Fruit fly (Drosophila melanogaster): ENCODE results near the gene CG17328.
A peak's percentile ranks its signal among the peaks of the same experiment; 100 is the strongest.

- TF ChIP-seq CG1602 (GFP tag; optimal IDR thresholded peaks at IDR 0.05) (no peak), sens-2 (GFP tag; IDR thresholded peaks at IDR 0.05) (no peak), CG7556 (GFP tag; optimal IDR thresholded peaks at IDR 0.05) (peak; percentile 2), abd-A (tag; optimal IDR thresholded peaks at IDR 0.05) (no peak), Doc2 (GFP tag; IDR thresholded peaks at IDR 0.05) (no peak), CG8478 (optimal IDR thresholded peaks at IDR 0.05) (no peak), CG42726 (GFP tag; IDR thresholded peaks at IDR 0.05; ENCODE audit: partially characterized antibody) (no peak), NC2α (GFP tag; optimal IDR thresholded peaks at IDR 0.05) (no peak)
These were observed 38.0 kb upstream of the CG17328 start, which contains the start of the genes twe and CG4935 for dm6 chr2L:16261576-16262217.

Data from whole organism, embryonic.